Worm (Caenorhabditis elegans) whole organism, L1 larva: Measurements from ENCODE around the gene T28C12.2.

Experiments used
- blmp-1 ChIP-seq: fragments of 150-350 bp; optimal IDR thresholded peaks from 2 replicates; lab custom pipeline; 2014; ENCODE audit warnings: missing biosample characterization, missing genetic modification characterization
- efl-3 ChIP-seq: fragments of 200-800 bp; sonication (Bioruptor generic); optimal IDR thresholded peaks from 2 replicates; lab custom pipeline; 2018; ENCODE audit warnings: mild to moderate bottlenecking, missing genetic modification characterization, missing compliant biosample characterization
- ets-5 ChIP-seq: fragments of 200-800 bp; sonication (Bioruptor generic); IDR thresholded peaks from 2 replicates; pipeline ENCODE4 v1.3.6; 2022; ENCODE audit warnings: missing genetic modification characterization, missing compliant biosample characterization
- hlh-17 ChIP-seq: fragments of 200-800 bp; sonication (Bioruptor generic); optimal IDR thresholded peaks from 2 replicates; lab custom pipeline; 2018; ENCODE audit warnings: missing genetic modification characterization, mild to moderate bottlenecking, missing compliant biosample characterization, moderate library complexity, borderline replicate concordance
- jun-1 ChIP-seq: fragments of 150-350 bp; optimal IDR thresholded peaks from 2 replicates; lab custom pipeline; 2014; ENCODE audit warnings: missing biosample characterization, missing genetic modification reagents, missing genetic modification characterization
- lin-15B ChIP-seq: fragments of 150-350 bp; sonication (generic microtip); optimal IDR thresholded peaks from 3 replicates; lab custom pipeline; 2014; ENCODE audit warnings: missing biosample characterization, missing genetic modification characterization
- nhr-20 ChIP-seq: sonication (generic microtip); optimal IDR thresholded peaks from 2 replicates; lab custom pipeline; 2016; ENCODE audit warnings: mild to moderate bottlenecking, missing genetic modification characterization, missing compliant biosample characterization
- nhr-85 ChIP-seq: sonication (generic microtip); peaks from one replicate; lab custom pipeline; 2016; ENCODE audit warnings: missing genetic modification characterization, inconsistent platforms, missing compliant biosample characterization
- nhr-90 ChIP-seq: sonication (generic microtip); optimal IDR thresholded peaks from 2 replicates; lab custom pipeline; 2016; ENCODE audit warnings: mild to moderate bottlenecking, missing genetic modification characterization, missing compliant biosample characterization; ENCODE audit not compliant: poor library complexity
- pax-3 ChIP-seq: fragments of 200-800 bp; sonication (Bioruptor generic); optimal IDR thresholded peaks from 2 replicates; lab custom pipeline; 2018; ENCODE audit warnings: mild to moderate bottlenecking, missing genetic modification characterization, moderate library complexity, missing compliant biosample characterization
- pqm-1 ChIP-seq: sonication (generic microtip); optimal IDR thresholded peaks from 3 replicates; lab custom pipeline; 2017; ENCODE audit warnings: missing biosample characterization, missing genetic modification characterization
- unc-130 ChIP-seq: fragments of 150-350 bp; optimal IDR thresholded peaks from 2 replicates; lab custom pipeline; 2017; ENCODE audit warnings: missing biosample characterization, missing genetic modification characterization, inconsistent platforms
- unc-30 ChIP-seq: sonication (generic microtip); optimal IDR thresholded peaks from 2 replicates; lab custom pipeline; 2017; ENCODE audit warnings: missing biosample characterization, missing genetic modification characterization
- ztf-11 ChIP-seq, 2 experiments: sonication (generic microtip); optimal IDR thresholded peaks; 2 replicates each; lab custom pipeline; 2016 to 2017; ENCODE audit warnings: missing genetic modification characterization in 2 of 2, missing biosample characterization in 1 of 2, missing compliant biosample characterization in 1 of 2
- ztf-4 ChIP-seq: fragments of 150-350 bp; optimal IDR thresholded peaks from 2 replicates; lab custom pipeline; 2014; ENCODE audit warnings: missing biosample characterization, missing genetic modification characterization

T28C12.2 gene

ce11 chrV:6368494-6368893, 39.5 kb downstream of the T28C12.2 start:
- peak; percentile 14 for TF ChIP-seq nhr-20 (tag; lab: Kevin White, UChicago)
- no peak for TF ChIP-seq unc-130
- TF ChIP-seq pqm-1 (tag; lab: Kevin White, UChicago): no peak
- TF ChIP-seq ztf-11 (tag; optimal IDR thresholded peaks at IDR 0.05; lab: Kevin White, UChicago): no peak
- TF ChIP-seq unc-30 (tag; lab: Kevin White, UChicago): no peak
- no peak for TF ChIP-seq jun-1 (tag; lab: Kevin White, UChicago)

DNA sequence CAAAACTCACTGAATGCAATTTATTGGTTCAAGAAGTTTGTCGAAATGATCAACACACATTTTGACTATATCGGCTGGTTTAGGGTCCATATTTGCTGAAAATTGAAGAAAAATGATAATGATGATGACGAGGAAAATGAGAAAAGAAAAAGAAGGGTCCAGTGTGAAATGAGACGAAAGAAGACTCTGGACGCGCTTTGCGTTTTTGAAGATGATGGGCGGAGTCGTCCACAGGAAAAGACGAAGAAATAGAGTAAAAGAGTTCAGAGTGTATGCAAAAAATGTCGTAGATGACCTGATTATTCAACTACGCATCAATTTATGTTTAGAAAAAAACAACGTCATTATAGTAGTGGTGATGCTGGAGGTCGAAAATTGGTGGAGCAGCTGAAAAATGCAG, 45.8 kb downstream of the T28C12.2 start, which contains the start of gene F13H6.5:
Gene F13H6.5 (minus strand): TSS at position 101 of the 400 bp plus-strand sequence.
- TF ChIP-seq nhr-85 (tag; lab: Kevin White, UChicago): no peak
- TF ChIP-seq pax-3 (tag; lab: Kevin White, UChicago): no peak
- TF ChIP-seq blmp-1: no peak
- no peak for TF ChIP-seq ets-5
- TF ChIP-seq ztf-4 (tag; lab: Kevin White, UChicago): no peak
- TF ChIP-seq lin-15B: no peak
- no peak for TF ChIP-seq pqm-1 (tag; lab: Kevin White, UChicago)
- no peak for TF ChIP-seq hlh-17 (GFP tag; lab: Kevin White, UChicago)
- no peak for TF ChIP-seq nhr-90
- no peak for TF ChIP-seq unc-30 (tag; lab: Kevin White, UChicago)
- no peak for TF ChIP-seq efl-3
